Fruit fly (Drosophila melanogaster): ENCODE data around the gene CG33995.

The CG33995 gene

DNA sequence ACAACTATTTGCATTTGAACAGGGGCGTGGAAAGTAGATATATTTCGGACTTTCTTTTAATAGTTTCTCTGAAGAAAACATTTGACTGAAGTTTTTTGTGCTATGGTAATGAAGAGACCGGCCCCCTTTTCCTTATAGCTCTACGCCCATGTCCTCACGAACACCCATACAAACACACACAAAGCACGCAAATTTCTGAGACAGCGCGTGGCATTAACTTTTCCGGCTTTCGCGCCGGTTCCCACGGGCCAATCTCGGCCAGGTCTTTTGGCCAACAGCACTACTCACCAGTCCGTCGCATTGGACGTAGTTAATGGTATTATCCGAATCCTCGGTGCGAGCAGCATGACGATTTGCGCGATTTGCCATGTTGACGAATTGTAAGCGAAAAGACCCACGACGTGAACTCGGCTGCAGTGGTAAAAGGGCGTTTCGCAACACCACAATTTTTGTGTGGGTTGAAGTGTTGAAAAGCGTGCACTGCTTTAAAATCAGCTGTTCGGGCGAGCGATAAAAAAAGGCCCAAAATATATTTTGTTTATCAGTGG, 9.4 kb downstream of the CG33995 start, which contains the start of gene senju (continued):
- TF ChIP-seq CkIIα-i1 (GFP tag; IDR thresholded peaks at IDR 0.05) (no peak), CG13894 (tag; optimal IDR thresholded peaks at IDR 0.05) (peak; percentile 82), esg (GFP tag; conservative IDR thresholded peaks at IDR 0.05) (peak; percentile 67), peb (GFP tag; IDR thresholded peaks at IDR 0.05) (no peak; the same call in 1 of the 2 replicates), CG10431 (GFP tag; optimal IDR thresholded peaks at IDR 0.05) (peak; percentile 49), Hr78 (GFP tag; optimal IDR thresholded peaks at IDR 0.05) (peak in 1 of 2 experiments; percentile 59), phol (tag; optimal IDR thresholded peaks at IDR 0.05) (peak; percentile 76), CG16813 (GFP tag; IDR thresholded peaks at IDR 0.05; ENCODE audit: partially characterized antibody) (peak; percentile 39; the same call in 1 of the 3 replicates), ssp (GFP tag; IDR thresholded peaks at IDR 0.05) (peak; percentile 62), zfh2 (GFP tag; optimal IDR thresholded peaks at IDR 0.05) (peak; percentile 90), CG6765 (GFP tag; optimal IDR thresholded peaks at IDR 0.05) (peak; percentile 81), slou (GFP tag; optimal IDR thresholded peaks at IDR 0.05) (peak; percentile 52), az2 (GFP tag; optimal IDR thresholded peaks at IDR 0.05) (peak; percentile 88), bsh (GFP tag; optimal IDR thresholded peaks at IDR 0.05) (peak; percentile 72 to 82), ftz-f1 (GFP tag; optimal IDR thresholded peaks at IDR 0.05) (peak; percentile 75), CG3847 (GFP tag; IDR thresholded peaks at IDR 0.05) (peak; percentile 90), scrt (GFP tag; optimal IDR thresholded peaks at IDR 0.05) (peak; percentile 65), Sry-β (GFP tag; optimal IDR thresholded peaks at IDR 0.05) (no peak), CG14965 (GFP tag; optimal IDR thresholded peaks at IDR 0.05; ENCODE audit: borderline replicate concordance) (peak; percentile 25), B-H1 (GFP tag; IDR thresholded peaks at IDR 0.05) (peak; percentile 73), CG1233 (GFP tag; optimal IDR thresholded peaks at IDR 0.05) (peak; percentile 71), CG6689 (GFP tag; IDR thresholded peaks at IDR 0.05) (peak; percentile 73), CG18476 (GFP tag; optimal IDR thresholded peaks at IDR 0.05) (peak; percentile 76), mam (GFP tag; optimal IDR thresholded peaks at IDR 0.05) (peak; percentile 86), fru (optimal IDR thresholded peaks at IDR 0.05) (no peak), CG12155 (GFP tag; optimal IDR thresholded peaks at IDR 0.05) (peak; percentile 85), Fer1 (GFP tag; optimal IDR thresholded peaks at IDR 0.05) (peak; percentile 87), Atf-2 (GFP tag; optimal IDR thresholded peaks at IDR 0.05) (peak; percentile 62), CHES-1-like (GFP tag; optimal IDR thresholded peaks at IDR 0.05) (peak; percentile 96), Bgb (GFP tag; IDR thresholded peaks at IDR 0.05; ENCODE audit: partially characterized antibody) (peak; percentile 48; the same call in 1 of the 2 replicates), CG4328 (GFP tag; optimal IDR thresholded peaks at IDR 0.05) (peak; percentile 83), stwl (tag; optimal IDR thresholded peaks at IDR 0.05) (peak; percentile 79), ato (GFP tag; IDR thresholded peaks at IDR 0.05; ENCODE audit: partially characterized antibody) (peak; percentile 66), emc (GFP tag; optimal IDR thresholded peaks at IDR 0.05) (peak; percentile 78), Hey (tag; optimal IDR thresholded peaks at IDR 0.05) (peak; percentile 69), Xbp1 (GFP tag; optimal IDR thresholded peaks at IDR 0.05) (peak; percentile 88), Drgx (GFP tag; IDR thresholded peaks at IDR 0.05) (peak; percentile 81), Sry-δ (GFP tag; optimal IDR thresholded peaks at IDR 0.05) (peak; percentile 45), Optix (GFP tag; IDR thresholded peaks at IDR 0.05) (peak; percentile 81), chm (GFP tag; IDR thresholded peaks at IDR 0.05) (peak; percentile 87), p53 (GFP tag; optimal IDR thresholded peaks at IDR 0.05) (peak; percentile 69), CG2678 (tag; optimal IDR thresholded peaks at IDR 0.05) (peak; percentile 83), pros (GFP tag; optimal IDR thresholded peaks at IDR 0.05) (peak; percentile 20), CG8944 (GFP tag; optimal IDR thresholded peaks at IDR 0.05) (peak; percentile 93), Rx (GFP tag; IDR thresholded peaks at IDR 0.05) (peak; percentile 87), CG6654 (GFP tag; optimal IDR thresholded peaks at IDR 0.05) (peak; percentile 60), da (GFP tag; optimal IDR thresholded peaks at IDR 0.05) (peak; percentile 22), C15 (GFP tag; IDR thresholded peaks at IDR 0.05) (peak; percentile 64; the same call in 1 of the 3 replicates), CG6175 (GFP tag; IDR thresholded peaks at IDR 0.05) (peak; percentile 52; the same call in 2 of the 3 replicates), CG13775 (GFP tag; optimal IDR thresholded peaks at IDR 0.05) (peak; percentile 84)

All from whole organism, embryonic.